Worm (Caenorhabditis elegans) whole organism, L3 larva: Measurements from ENCODE around the gene Y38E10A.14.

Experiments
- ZK546.5 ChIP-seq: sonication (generic microtip); optimal IDR thresholded peaks from 2 replicates; lab custom pipeline; 2017; ENCODE audit warnings: missing biosample characterization, missing genetic modification characterization
- aly-2 ChIP-seq: fragments of 150-350 bp; optimal IDR thresholded peaks from 2 replicates; lab custom pipeline; 2014; ENCODE audit warnings: missing biosample characterization, missing genetic modification characterization
- ama-1 ChIP-seq: fragments of 150-350 bp; optimal IDR thresholded peaks from 2 replicates; lab custom pipeline; 2018
- ceh-28 ChIP-seq: fragments of 150-350 bp; optimal IDR thresholded peaks from 2 replicates; lab custom pipeline; 2014; ENCODE audit warnings: missing biosample characterization, missing genetic modification reagents, missing genetic modification characterization
- ceh-9 ChIP-seq: sonication (generic microtip); optimal IDR thresholded peaks from 2 replicates; lab custom pipeline; 2018; ENCODE audit warnings: missing biosample characterization, missing genetic modification characterization
- egl-27 ChIP-seq: sonication (generic microtip); optimal IDR thresholded peaks from 4 replicates; lab custom pipeline; 2017; ENCODE audit warnings: missing biosample characterization, missing genetic modification reagents, missing genetic modification characterization
- elt-2 ChIP-seq: sonication (generic microtip); optimal IDR thresholded peaks from 2 replicates; lab custom pipeline; 2016; ENCODE audit warnings: missing genetic modification reagents, mild to moderate bottlenecking, missing genetic modification characterization, missing compliant biosample characterization
- elt-3 ChIP-seq, 3 experiments: fragments of 150-350 bp in 1 of 3; sonication (generic microtip) in 2 of 3; optimal IDR thresholded peaks; 2 replicates in 2 of 3; 4 replicates in 1 of 3; lab custom pipeline; 2014 to 2017; ENCODE audit warnings: missing biosample characterization in 3 of 3, missing genetic modification characterization in 3 of 3
- eor-1 ChIP-seq, 2 experiments: fragments of 150-350 bp; optimal IDR thresholded peaks; 2 replicates each; lab custom pipeline; 2014 to 2018; ENCODE audit warnings: missing biosample characterization in 2 of 2, missing genetic modification characterization in 2 of 2
- fkh-10 ChIP-seq: sonication (generic microtip); optimal IDR thresholded peaks from 2 replicates; lab custom pipeline; 2017; ENCODE audit warnings: missing biosample characterization, missing genetic modification reagents, missing genetic modification characterization
- fkh-2 ChIP-seq: fragments of 150-350 bp; optimal IDR thresholded peaks from 2 replicates; lab custom pipeline; 2014; ENCODE audit warnings: missing biosample characterization, missing genetic modification reagents, missing genetic modification characterization
- hmg-11 ChIP-seq: sonication (generic microtip); optimal IDR thresholded peaks from 2 replicates; lab custom pipeline; 2016; ENCODE audit warnings: missing genetic modification characterization, missing compliant biosample characterization
- jun-1 ChIP-seq: fragments of 150-350 bp; optimal IDR thresholded peaks from 2 replicates; lab custom pipeline; 2014; ENCODE audit warnings: missing biosample characterization, missing genetic modification reagents, missing genetic modification characterization
- lin-15B ChIP-seq: fragments of 150-350 bp; optimal IDR thresholded peaks from 2 replicates; lab custom pipeline; 2014; ENCODE audit warnings: missing biosample characterization, missing genetic modification characterization
- lin-39 ChIP-seq: fragments of 150-350 bp; optimal IDR thresholded peaks from 2 replicates; lab custom pipeline; 2018; ENCODE audit warnings: missing biosample characterization, missing genetic modification reagents, missing genetic modification characterization
- lsy-12 ChIP-seq: sonication (generic microtip); optimal IDR thresholded peaks from 2 replicates; lab custom pipeline; 2016; ENCODE audit warnings: mild to moderate bottlenecking, missing genetic modification characterization, missing compliant biosample characterization
- mdl-1 ChIP-seq: fragments of 150-350 bp; optimal IDR thresholded peaks from 2 replicates; lab custom pipeline; 2014; ENCODE audit warnings: missing biosample characterization, missing genetic modification characterization
- nfya-1 ChIP-seq: sonication (generic microtip); optimal IDR thresholded peaks from 2 replicates; lab custom pipeline; 2017; ENCODE audit warnings: missing genetic modification characterization, mild to moderate bottlenecking, missing compliant biosample characterization, antibody characterized with exemption, moderate library complexity; ENCODE audit not compliant: insufficient read depth
- nhr-23 ChIP-seq: fragments of 150-350 bp; optimal IDR thresholded peaks from 2 replicates; lab custom pipeline; 2014; ENCODE audit warnings: missing biosample characterization, missing genetic modification reagents, missing genetic modification characterization
- nhr-237 ChIP-seq: fragments of 150-350 bp; optimal IDR thresholded peaks from 2 replicates; lab custom pipeline; 2014; ENCODE audit warnings: missing biosample characterization, missing genetic modification characterization
- nhr-25 ChIP-seq: sonication (generic microtip); optimal IDR thresholded peaks from 2 replicates; lab custom pipeline; 2017; ENCODE audit warnings: missing biosample characterization, missing genetic modification characterization
- nhr-28 ChIP-seq: fragments of 150-350 bp; optimal IDR thresholded peaks from 2 replicates; lab custom pipeline; 2014; ENCODE audit warnings: missing biosample characterization, missing genetic modification characterization
- nhr-43 ChIP-seq: sonication (generic microtip); optimal IDR thresholded peaks from 2 replicates; lab custom pipeline; 2016; ENCODE audit warnings: mild to moderate bottlenecking, missing genetic modification characterization, missing compliant biosample characterization; ENCODE audit not compliant: poor library complexity, severe bottlenecking
- nhr-76 ChIP-seq: fragments of 150-350 bp; sonication (generic microtip); optimal IDR thresholded peaks from 5 replicates; lab custom pipeline; 2014; ENCODE audit warnings: missing biosample characterization, missing genetic modification characterization
- nhr-77 ChIP-seq: fragments of 150-350 bp; optimal IDR thresholded peaks from 2 replicates; lab custom pipeline; 2014; ENCODE audit warnings: missing biosample characterization, missing genetic modification characterization
- pha-4 ChIP-seq: fragments of 150-350 bp; optimal IDR thresholded peaks from 2 replicates; lab custom pipeline; 2014; ENCODE audit warnings: missing biosample characterization, missing genetic modification reagents, missing genetic modification characterization
- pqm-1 ChIP-seq: fragments of 150-350 bp; optimal IDR thresholded peaks from 2 replicates; lab custom pipeline; 2017; ENCODE audit warnings: missing biosample characterization, missing genetic modification characterization, inconsistent platforms
- sea-2 ChIP-seq: fragments of 150-350 bp; sonication (generic microtip); optimal IDR thresholded peaks from 4 replicates; lab custom pipeline; 2014; ENCODE audit warnings: missing biosample characterization, missing genetic modification reagents, missing genetic modification characterization
- skn-1 ChIP-seq: fragments of 150-350 bp; optimal IDR thresholded peaks from 2 replicates; lab custom pipeline; 2014; ENCODE audit warnings: missing biosample characterization, missing genetic modification characterization
- snpc-4 ChIP-seq: fragments of 150-350 bp; optimal IDR thresholded peaks from 2 replicates; lab custom pipeline; 2014; ENCODE audit warnings: missing biosample characterization, missing genetic modification characterization
- unc-62 ChIP-seq: fragments of 150-350 bp; sonication (generic microtip); optimal IDR thresholded peaks from 4 replicates; lab custom pipeline; 2014; ENCODE audit warnings: missing biosample characterization, missing genetic modification reagents, missing genetic modification characterization
- zag-1 ChIP-seq: fragments of 150-350 bp; optimal IDR thresholded peaks from 2 replicates; lab custom pipeline; 2014; ENCODE audit warnings: missing biosample characterization, missing genetic modification characterization
- ztf-11 ChIP-seq: fragments of 150-350 bp; optimal IDR thresholded peaks from 2 replicates; lab custom pipeline; 2014; ENCODE audit warnings: missing biosample characterization, missing genetic modification characterization
- ztf-4 ChIP-seq: fragments of 150-350 bp; optimal IDR thresholded peaks from 2 replicates; lab custom pipeline; 2014; ENCODE audit warnings: missing biosample characterization, missing genetic modification characterization

Gene Y38E10A.14

ce11 chrII:12619288-12619687, 5.0 kb downstream of the Y38E10A.14 start, which contains the start of gene nspe-2:
Gene nspe-2 (minus strand): TSS chrII:12619388.
- TF ChIP-seq ZK546.5 (tag; lab: Kevin White, UChicago) (no peak), nfya-1 (tag; lab: Kevin White, UChicago) (no peak), nhr-23 (no peak), pqm-1 (tag; lab: Kevin White, UChicago) (no peak), ztf-11 (tag; lab: Kevin White, UChicago) (no peak), elt-2 (tag; lab: Kevin White, UChicago) (no peak), pha-4 (tag; lab: Kevin White, UChicago) (no peak), ceh-28 (tag; lab: Kevin White, UChicago) (no peak), nhr-237 (tag; lab: Kevin White, UChicago) (no peak), unc-62 (GFP tag; lab: Kevin White, UChicago) (no peak), nhr-76 (tag; lab: Kevin White, UChicago) (no peak), nhr-25 (tag; lab: Kevin White, UChicago) (no peak), skn-1 (tag; lab: Kevin White, UChicago) (no peak), aly-2 (tag; lab: Kevin White, UChicago) (no peak), nhr-77 (tag; lab: Kevin White, UChicago) (no peak), fkh-2 (tag; lab: Kevin White, UChicago) (no peak), elt-3 (tag; optimal IDR thresholded peaks at IDR 0.05; lab: Kevin White, UChicago) (no peak), zag-1 (tag; lab: Kevin White, UChicago) (no peak), nhr-28 (tag; lab: Kevin White, UChicago) (no peak)
- TF ChIP-seq, all 47 proteins: peak for 0

ce11 chrII:12617586-12617985, 6.7 kb downstream of the Y38E10A.14 start, which contains the start of gene nspe-3:
Gene nspe-3 (plus strand): TSS chrII:12617886.
- TF ChIP-seq fkh-2 (tag; lab: Kevin White, UChicago) (no peak), ztf-4 (no peak), snpc-4 (tag; lab: Kevin White, UChicago) (no peak), pha-4 (tag; lab: Kevin White, UChicago) (no peak), aly-2 (tag; lab: Kevin White, UChicago) (no peak), ztf-11 (tag; lab: Kevin White, UChicago) (no peak), ceh-9 (no peak), fkh-10 (GFP tag; lab: Kevin White, UChicago) (no peak), nhr-43 (tag; lab: Kevin White, UChicago) (no peak), ZK546.5 (tag; lab: Kevin White, UChicago) (no peak), nhr-77 (tag; lab: Kevin White, UChicago) (no peak), pqm-1 (tag; lab: Kevin White, UChicago) (no peak), egl-27 (no peak), mdl-1 (no peak), nhr-76 (tag; lab: Kevin White, UChicago) (no peak), lin-15B (tag; lab: Kevin White, UChicago) (no peak), ceh-28 (tag; lab: Kevin White, UChicago) (no peak), hmg-11 (tag; lab: Kevin White, UChicago) (no peak), jun-1 (tag; lab: Kevin White, UChicago) (no peak), lin-39 (tag; lab: Kevin White, UChicago) (no peak)

ce11 chrII:12616081-12616480, 8.3 kb downstream of the Y38E10A.14 start, which contains the start of gene nspe-6:
Gene nspe-6 (minus strand): TSS chrII:12616181.
- TF ChIP-seq zag-1 (tag; lab: Kevin White, UChicago) (no peak), nhr-76 (tag; lab: Kevin White, UChicago) (no peak), ama-1 (lab: Kevin White, UChicago) (no peak), lin-15B (tag; lab: Kevin White, UChicago) (no peak), elt-3 (tag; optimal IDR thresholded peaks at IDR 0.05; lab: Kevin White, UChicago) (no peak), lsy-12 (no peak), nhr-23 (no peak), snpc-4 (tag; lab: Kevin White, UChicago) (no peak), nhr-43 (tag; lab: Kevin White, UChicago) (no peak), elt-2 (tag; lab: Kevin White, UChicago) (no peak), fkh-10 (GFP tag; lab: Kevin White, UChicago) (no peak), ZK546.5 (tag; lab: Kevin White, UChicago) (no peak), eor-1 (tag; optimal IDR thresholded peaks at IDR 0.05; lab: Kevin White, UChicago) (no peak), nhr-77 (tag; lab: Kevin White, UChicago) (no peak), nhr-25 (tag; lab: Kevin White, UChicago) (no peak), sea-2 (GFP tag; lab: Kevin White, UChicago) (no peak)
